Worm (Caenorhabditis elegans) whole organism, young adult: ENCODE measurements around the gene rgs-10.

Experiments
- F49E8.2 ChIP-seq: sonication (generic microtip); optimal IDR thresholded peaks from 3 replicates; lab custom pipeline; 2017; ENCODE audit warnings: missing genetic modification characterization, mild to moderate bottlenecking, missing compliant biosample characterization, antibody characterized with exemption, moderate library complexity; ENCODE audit not compliant: insufficient read depth
- F55B11.4 ChIP-seq: sonication (generic microtip); optimal IDR thresholded peaks from 2 replicates; lab custom pipeline; 2016; ENCODE audit warnings: missing compliant biosample characterization, missing genetic modification characterization, borderline replicate concordance; ENCODE audit not compliant: insufficient read depth
- F57C9.4 ChIP-seq: sonication (generic microtip); optimal IDR thresholded peaks from 2 replicates; lab custom pipeline; 2017; ENCODE audit warnings: mild to moderate bottlenecking, missing genetic modification characterization, missing compliant biosample characterization
- ceh-100 ChIP-seq: fragments of 200-800 bp; sonication (Bioruptor generic); IDR thresholded peaks from 2 replicates; pipeline ENCODE4 v1.3.6; 2022; ENCODE audit warnings: missing genetic modification reagents, missing genetic modification characterization, missing compliant biosample characterization
- him-1 ChIP-seq: sonication (generic microtip); optimal IDR thresholded peaks from 2 replicates; lab custom pipeline; 2016; ENCODE audit warnings: missing genotype, missing genetic modification reagents, missing genetic modification characterization, missing compliant biosample characterization
- hsf-1 ChIP-seq: fragments of 200-800 bp; sonication (Bioruptor generic); IDR thresholded peaks from 2 replicates; pipeline ENCODE4 v1.3.6; 2022; ENCODE audit warnings: missing genetic modification reagents, missing genetic modification characterization, missing compliant biosample characterization
- let-607 ChIP-seq, 2 experiments: fragments of 200-800 bp in 1 of 2; sonication (Bioruptor generic) in 1 of 2; sonication (generic microtip) in 1 of 2; optimal IDR thresholded peaks; 2 replicates each; lab custom pipeline; 2016 to 2018; ENCODE audit warnings: mild to moderate bottlenecking in 2 of 2, missing compliant biosample characterization in 2 of 2, missing genetic modification characterization in 2 of 2, moderate library complexity in 2 of 2, missing genotype in 1 of 2
- lin-40 ChIP-seq: sonication (generic microtip); optimal IDR thresholded peaks from 2 replicates; lab custom pipeline; 2016; ENCODE audit warnings: missing genetic modification characterization, mild to moderate bottlenecking, missing compliant biosample characterization, missing genotype, missing genetic modification reagents
- lir-1 ChIP-seq: fragments of 200-800 bp; sonication (Bioruptor generic); conservative IDR thresholded peaks from 2 replicates; pipeline ENCODE4 v1.3.6; 2022; ENCODE audit warnings: missing genetic modification reagents, missing genetic modification characterization, missing compliant biosample characterization
- madf-6 ChIP-seq: fragments of 200-800 bp; sonication (Bioruptor generic); IDR thresholded peaks from 2 replicates; pipeline ENCODE4 v1.3.6; 2022; ENCODE audit warnings: missing genetic modification reagents, missing genetic modification characterization, missing compliant biosample characterization
- pbrm-1 ChIP-seq: fragments of 200-800 bp; sonication (Bioruptor generic); IDR thresholded peaks from 2 replicates; pipeline ENCODE4 v1.3.6; 2022; ENCODE audit warnings: missing genetic modification reagents, missing genetic modification characterization, missing compliant biosample characterization
- pha-4 ChIP-seq: fragments of 150-350 bp; sonication (generic microtip); optimal IDR thresholded peaks from 2 replicates; lab custom pipeline; 2014; ENCODE audit warnings: missing biosample characterization, missing genetic modification reagents, missing genetic modification characterization
- ztf-6 ChIP-seq: fragments of 200-800 bp; sonication (Bioruptor generic); IDR thresholded peaks from 2 replicates; pipeline ENCODE4 v1.3.6; 2022; ENCODE audit warnings: missing genetic modification reagents, missing genetic modification characterization, missing compliant biosample characterization

DNA sequence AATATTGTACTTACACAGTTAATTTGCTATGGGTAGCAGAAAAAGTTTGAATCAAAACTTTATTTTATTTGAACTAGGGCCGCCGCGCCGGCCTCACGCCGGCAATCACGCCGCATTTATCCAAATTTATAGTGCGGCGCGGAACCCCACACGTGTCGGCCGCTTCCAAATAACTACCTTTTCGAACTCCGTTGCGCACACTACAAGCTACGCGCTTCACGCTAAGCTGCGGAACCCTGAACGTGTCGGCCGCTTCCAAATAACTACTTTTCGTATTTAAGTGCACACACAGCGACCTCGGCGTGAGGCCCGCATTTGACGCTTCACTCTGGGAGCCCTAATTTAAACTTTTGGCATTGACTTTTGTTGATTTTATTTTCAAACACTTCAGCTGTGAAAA is 31.1 kb upstream of the rgs-10 start:
- TF ChIP-seq F55B11.4 (no peak), pha-4 (tag; lab: Kevin White, UChicago) (no peak), F49E8.2 (tag; lab: Kevin White, UChicago) (no peak), lir-1 (no peak), ceh-100 (GFP tag; lab: Robert Waterston, UW) (no peak), madf-6 (GFP tag; lab: Robert Waterston, UW) (no peak), lin-40 (tag; lab: Kevin White, UChicago) (no peak), pbrm-1 (GFP tag; lab: Robert Waterston, UW) (no peak), F57C9.4 (tag; lab: Kevin White, UChicago) (no peak), let-607 (tag; optimal IDR thresholded peaks at IDR 0.05; lab: Kevin White, UChicago) (no peak), ztf-6 (GFP tag; lab: Robert Waterston, UW) (no peak), him-1 (tag; lab: Kevin White, UChicago) (no peak), hsf-1 (no peak)
